Fruit fly (Drosophila melanogaster): ENCODE data around the gene Dpp10.

Gene Dpp10

dm6 chr2L:6595027-6595426 is 5.8 kb downstream of the Dpp10 start:
- TF ChIP-seq CG12605 (GFP tag; IDR thresholded peaks at IDR 0.05), result no peak
- TF ChIP-seq CG17806 (tag; optimal IDR thresholded peaks at IDR 0.05), result no peak
- no peak for TF ChIP-seq CG34367 (tag; optimal IDR thresholded peaks at IDR 0.05)
- TF ChIP-seq Pif1A (GFP tag; optimal IDR thresholded peaks at IDR 0.05), result no peak
- TF ChIP-seq fd96Ca (GFP tag; IDR thresholded peaks at IDR 0.05), result no peak
- TF ChIP-seq CG15710 (tag; optimal IDR thresholded peaks at IDR 0.05), result no peak
- no peak for TF ChIP-seq CG4496 (GFP tag; IDR thresholded peaks at IDR 0.05)
- no peak for TF ChIP-seq Snoo (tag; optimal IDR thresholded peaks at IDR 0.05)
- TF ChIP-seq gl (tag; optimal IDR thresholded peaks at IDR 0.05), result no peak
- no peak for TF ChIP-seq D1 (tag; optimal IDR thresholded peaks at IDR 0.05)
- TF ChIP-seq CG32121 (GFP tag; IDR thresholded peaks at IDR 0.05), result no peak
- TF ChIP-seq CG8301 (tag; optimal IDR thresholded peaks at IDR 0.05), result no peak
- no peak for TF ChIP-seq CG8159 (tag; optimal IDR thresholded peaks at IDR 0.05)
- TF ChIP-seq CG13204 (GFP tag; optimal IDR thresholded peaks at IDR 0.05), result no peak
- TF ChIP-seq Pif1B (GFP tag; optimal IDR thresholded peaks at IDR 0.05), result no peak
- no peak for TF ChIP-seq Ets98B (GFP tag; IDR thresholded peaks at IDR 0.05)
- no peak for TF ChIP-seq CG10348 (GFP tag; IDR thresholded peaks at IDR 0.05)
- TF ChIP-seq CG9948 (tag; optimal IDR thresholded peaks at IDR 0.05), result no peak

- no peak for TF ChIP-seq CG32121 (GFP tag; IDR thresholded peaks at IDR 0.05)
- no peak for TF ChIP-seq CG9948 (tag; optimal IDR thresholded peaks at IDR 0.05)
- no peak for TF ChIP-seq gl (tag; optimal IDR thresholded peaks at IDR 0.05)
- TF ChIP-seq D1 (tag; optimal IDR thresholded peaks at IDR 0.05), result no peak
- no peak for TF ChIP-seq rn (GFP tag; IDR thresholded peaks at IDR 0.05)
- no peak for TF ChIP-seq CG8159 (tag; optimal IDR thresholded peaks at IDR 0.05)
- no peak for TF ChIP-seq CG14655 (GFP tag; optimal IDR thresholded peaks at IDR 0.05)
- no peak for TF ChIP-seq CG8301 (tag; optimal IDR thresholded peaks at IDR 0.05)
- TF ChIP-seq CG12605 (GFP tag; IDR thresholded peaks at IDR 0.05), result no peak
- no peak for TF ChIP-seq fd96Ca (GFP tag; IDR thresholded peaks at IDR 0.05)
These were observed 16.5 kb downstream of the Dpp10 start for dm6 chr2L:6584346-6584745.

- TF ChIP-seq EcR (GFP tag; optimal IDR thresholded peaks at IDR 0.05), result no peak
- no peak for TF ChIP-seq D1 (tag; optimal IDR thresholded peaks at IDR 0.05)
- TF ChIP-seq CG34367 (tag; optimal IDR thresholded peaks at IDR 0.05), result no peak
- no peak for TF ChIP-seq rn (GFP tag; IDR thresholded peaks at IDR 0.05)
- TF ChIP-seq CG10348 (GFP tag; IDR thresholded peaks at IDR 0.05), result no peak
- no peak for TF ChIP-seq CG32121 (GFP tag; IDR thresholded peaks at IDR 0.05)
- TF ChIP-seq CG17806 (tag; optimal IDR thresholded peaks at IDR 0.05), result no peak
- TF ChIP-seq Pif1A (GFP tag; optimal IDR thresholded peaks at IDR 0.05), result no peak
- no peak for TF ChIP-seq CG8301 (tag; optimal IDR thresholded peaks at IDR 0.05)
- no peak for TF ChIP-seq CG12605 (GFP tag; IDR thresholded peaks at IDR 0.05)
- no peak for TF ChIP-seq CG14655 (GFP tag; optimal IDR thresholded peaks at IDR 0.05)
- no peak for TF ChIP-seq Ets98B (GFP tag; IDR thresholded peaks at IDR 0.05)
- no peak for TF ChIP-seq CG9948 (tag; optimal IDR thresholded peaks at IDR 0.05)
- no peak for TF ChIP-seq CG15710 (tag; optimal IDR thresholded peaks at IDR 0.05)
- no peak for TF ChIP-seq CG8159 (tag; optimal IDR thresholded peaks at IDR 0.05)
- TF ChIP-seq CG13204 (GFP tag; optimal IDR thresholded peaks at IDR 0.05), result no peak
These were observed 21.8 kb downstream of the Dpp10 start for dm6 chr2L:6579045-6579444.

DNA sequence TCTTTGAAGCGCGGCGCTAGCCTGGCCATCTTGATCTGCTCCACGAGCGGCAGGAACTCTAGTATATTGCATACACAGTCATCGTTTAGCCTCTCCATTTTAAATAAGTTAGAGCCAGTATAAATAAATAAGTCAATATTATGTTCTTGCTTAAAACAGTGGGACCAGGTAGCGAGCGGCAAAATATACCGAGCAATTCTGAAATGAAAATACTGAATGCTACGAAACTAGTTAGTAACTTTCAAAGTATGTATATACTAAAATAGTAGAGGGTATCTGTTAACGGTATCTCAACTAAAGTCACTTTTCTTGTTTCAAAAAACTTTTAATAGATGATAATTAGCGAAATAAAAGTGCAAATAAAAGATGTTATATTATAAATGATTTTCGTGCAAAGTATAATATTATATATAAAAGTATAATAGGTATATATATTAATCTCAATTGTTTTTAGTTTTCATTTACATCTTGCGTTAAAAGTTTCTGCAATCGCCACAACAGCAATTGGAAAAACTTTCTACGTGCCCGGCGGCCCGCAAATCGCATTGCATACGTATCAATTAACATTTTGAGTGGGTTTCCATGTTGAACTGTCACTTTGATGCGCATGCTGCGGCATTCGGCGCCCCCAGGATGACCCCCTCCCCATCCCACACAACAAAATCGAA is 34.7 kb downstream of the Dpp10 start, which contains the start of gene CG13766:
Gene CG13766 (minus strand): TSS at position 162 of the 668 bp plus-strand sequence.
- TF ChIP-seq EcR (GFP tag; optimal IDR thresholded peaks at IDR 0.05) (no peak), CG10348 (GFP tag; IDR thresholded peaks at IDR 0.05) (no peak), Snoo (tag; optimal IDR thresholded peaks at IDR 0.05) (no peak), CG13204 (GFP tag; optimal IDR thresholded peaks at IDR 0.05) (no peak), CG15710 (tag; optimal IDR thresholded peaks at IDR 0.05) (no peak), D1 (tag; optimal IDR thresholded peaks at IDR 0.05) (no peak), CG14655 (GFP tag; optimal IDR thresholded peaks at IDR 0.05) (no peak), Pif1B (GFP tag; optimal IDR thresholded peaks at IDR 0.05) (no peak), CG8159 (tag; optimal IDR thresholded peaks at IDR 0.05) (no peak), rn (GFP tag; IDR thresholded peaks at IDR 0.05) (no peak), CG9948 (tag; optimal IDR thresholded peaks at IDR 0.05) (no peak)

DNA sequence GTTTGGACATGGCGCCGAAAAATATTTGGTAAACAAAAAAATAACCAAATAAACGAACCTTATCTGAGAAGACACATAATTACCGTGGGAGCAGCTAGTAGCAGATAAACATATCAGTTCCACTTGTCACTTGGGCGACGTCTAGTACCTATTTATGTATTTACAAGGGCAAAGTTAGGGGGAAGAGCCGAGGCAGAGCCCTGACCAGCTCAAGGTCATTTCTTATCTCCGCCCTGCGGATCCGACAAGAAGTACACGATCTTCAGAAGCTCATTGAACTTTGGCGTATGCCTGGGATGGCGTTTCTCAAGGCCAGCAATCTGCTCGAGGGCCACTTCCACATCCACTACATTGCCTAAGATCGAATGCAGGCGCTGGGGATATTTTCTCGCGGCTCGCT is 35.9 kb downstream of the Dpp10 start:
- TF ChIP-seq EcR (GFP tag; optimal IDR thresholded peaks at IDR 0.05) (peak; percentile 88), CG17806 (tag; optimal IDR thresholded peaks at IDR 0.05) (no peak)

- no peak for TF ChIP-seq CG8301 (tag; optimal IDR thresholded peaks at IDR 0.05)
- no peak for TF ChIP-seq rn (GFP tag; IDR thresholded peaks at IDR 0.05)
- no peak for TF ChIP-seq CG8159 (tag; optimal IDR thresholded peaks at IDR 0.05)
- TF ChIP-seq CG32121 (GFP tag; IDR thresholded peaks at IDR 0.05), result no peak
- TF ChIP-seq CG12605 (GFP tag; IDR thresholded peaks at IDR 0.05), result no peak
- TF ChIP-seq CG34367 (tag; optimal IDR thresholded peaks at IDR 0.05), result no peak
- no peak for TF ChIP-seq Ets98B (GFP tag; IDR thresholded peaks at IDR 0.05)
- TF ChIP-seq CG14655 (GFP tag; optimal IDR thresholded peaks at IDR 0.05), result no peak
- no peak for TF ChIP-seq gl (tag; optimal IDR thresholded peaks at IDR 0.05)
- TF ChIP-seq Pif1B (GFP tag; optimal IDR thresholded peaks at IDR 0.05), result no peak
- TF ChIP-seq EcR (GFP tag; optimal IDR thresholded peaks at IDR 0.05), result no peak
- TF ChIP-seq CG17806 (tag; optimal IDR thresholded peaks at IDR 0.05), result no peak
- no peak for TF ChIP-seq CG13204 (GFP tag; optimal IDR thresholded peaks at IDR 0.05)
- TF ChIP-seq D1 (tag; optimal IDR thresholded peaks at IDR 0.05), result no peak
- TF ChIP-seq Snoo (tag; optimal IDR thresholded peaks at IDR 0.05), result no peak
- TF ChIP-seq CG10348 (GFP tag; IDR thresholded peaks at IDR 0.05), result no peak
- TF ChIP-seq CG15710 (tag; optimal IDR thresholded peaks at IDR 0.05), result no peak
- TF ChIP-seq fd96Ca (GFP tag; IDR thresholded peaks at IDR 0.05), result no peak
- no peak for TF ChIP-seq Pif1A (GFP tag; optimal IDR thresholded peaks at IDR 0.05)
- TF ChIP-seq CG4496 (GFP tag; IDR thresholded peaks at IDR 0.05), result no peak
These were observed 38.5 kb downstream of the Dpp10 start for dm6 chr2L:6562358-6562687.

Measured in whole organism, pupa.